Worm (Caenorhabditis elegans): ENCODE results near the gene nhr-196.

DNA sequence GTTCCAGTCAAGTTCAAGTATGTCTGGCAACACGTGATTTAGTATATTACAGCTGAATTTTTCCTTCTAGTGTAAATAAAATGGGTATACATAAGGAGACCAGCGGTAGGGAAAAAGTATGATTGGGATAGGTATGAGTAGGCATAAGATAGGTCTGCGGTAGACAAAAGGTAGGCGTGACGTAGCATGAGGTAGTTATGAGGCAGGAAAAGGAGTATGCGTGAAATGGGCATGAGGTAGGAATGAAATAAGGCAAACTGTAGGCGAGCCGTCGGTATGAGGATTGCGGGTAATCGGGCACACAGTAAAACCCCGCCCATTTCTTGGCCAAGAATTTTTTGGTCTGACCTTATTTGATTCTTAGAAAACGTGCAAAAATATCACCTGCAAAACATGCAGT is 35.9 kb downstream of the nhr-196 start:
- TF ChIP-seq fos-1 (tag; optimal IDR thresholded peaks at IDR 0.05) (no peak), efl-1 (optimal IDR thresholded peaks at IDR 0.05) (no peak), efl-1 (GFP tag; optimal IDR thresholded peaks at IDR 0.05 in 1 of 2) (no peak), xbp-1 (tag; optimal IDR thresholded peaks at IDR 0.05) (no peak), egl-27 (tag; optimal IDR thresholded peaks at IDR 0.05) (no peak), aly-2 (tag; optimal IDR thresholded peaks at IDR 0.05) (no peak), nhr-77 (tag; optimal IDR thresholded peaks at IDR 0.05) (no peak), nhr-11 (tag; optimal IDR thresholded peaks at IDR 0.05) (no peak), ceh-82 (tag; optimal IDR thresholded peaks at IDR 0.05) (no peak), ztf-4 (tag; optimal IDR thresholded peaks at IDR 0.05) (no peak), lsy-2 (tag; optimal IDR thresholded peaks at IDR 0.05) (no peak)
